Fruit fly (Drosophila melanogaster): ENCODE data around the gene CG31710.

DNA sequence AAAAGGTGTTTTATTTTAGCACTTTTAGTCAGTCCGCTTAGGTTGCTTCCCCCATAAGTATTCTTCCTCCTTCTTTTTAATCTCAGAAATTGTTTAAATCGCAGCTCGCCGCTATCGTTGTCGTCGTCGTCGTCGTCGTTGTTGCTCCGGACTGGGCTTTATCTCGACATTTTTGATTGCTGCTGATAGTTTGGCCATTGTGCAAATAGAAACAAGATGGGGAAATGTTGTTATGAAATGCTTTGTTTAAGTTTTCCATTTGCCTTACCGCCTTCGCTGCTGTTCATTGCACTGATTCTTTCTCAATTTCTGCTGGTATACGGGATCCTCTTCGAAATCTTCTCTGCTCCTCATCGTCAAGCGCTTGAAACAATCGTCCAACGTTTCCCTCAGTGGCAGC is 2.8 kb downstream of the CG31710 start:
- TF ChIP-seq CG8478 (optimal IDR thresholded peaks at IDR 0.05) = no peak
- TF ChIP-seq CTCF (optimal IDR thresholded peaks at IDR 0.05) = no peak

All from S2 (cell line).